Worm (Caenorhabditis elegans) whole organism, late embryonic: ENCODE data around the gene nspb-1.

Source experiments
- K02D7.2 ChIP-seq: sonication (generic microtip); optimal IDR thresholded peaks from 2 replicates; lab custom pipeline; 2017; ENCODE audit warnings: mild to moderate bottlenecking, missing genetic modification characterization, missing compliant biosample characterization
- hlh-13 ChIP-seq: fragments of 200-800 bp; sonication (Bioruptor generic); optimal IDR thresholded peaks from 2 replicates; lab custom pipeline; 2018; ENCODE audit warnings: mild to moderate bottlenecking, missing genetic modification characterization, missing compliant biosample characterization
- nhr-232 ChIP-seq: sonication (generic microtip); optimal IDR thresholded peaks from 2 replicates; lab custom pipeline; 2016; ENCODE audit warnings: missing genetic modification characterization, missing compliant biosample characterization
- pax-1 ChIP-seq: fragments of 150-350 bp; optimal IDR thresholded peaks from 2 replicates; lab custom pipeline; 2014; ENCODE audit warnings: missing biosample characterization, missing genetic modification characterization
- pqm-1 ChIP-seq: sonication (generic microtip); optimal IDR thresholded peaks from 2 replicates; lab custom pipeline; 2016; ENCODE audit warnings: missing genetic modification characterization, missing compliant biosample characterization
- unc-86 ChIP-seq: sonication (generic microtip); optimal IDR thresholded peaks from 2 replicates; lab custom pipeline; 2016; ENCODE audit warnings: missing genetic modification characterization, missing compliant biosample characterization

DNA sequence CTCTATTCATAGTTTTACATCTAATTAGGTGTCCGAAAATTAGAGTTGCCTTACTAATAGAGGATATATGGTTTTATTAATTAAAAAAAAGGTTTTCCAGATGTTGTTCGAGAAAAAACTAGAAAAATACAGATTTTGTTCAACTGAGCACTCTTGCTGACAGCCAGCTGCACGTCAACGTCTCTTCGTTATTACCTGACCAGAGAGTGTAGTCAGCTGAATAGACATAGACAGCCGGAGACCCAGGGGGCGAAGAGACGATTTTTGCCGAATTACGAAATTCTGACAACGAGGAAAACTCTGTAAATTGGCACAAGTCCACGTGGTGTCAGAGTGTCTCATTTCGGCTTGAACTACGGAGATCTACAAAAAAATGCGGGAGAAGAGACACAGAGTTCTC lies 27.7 kb upstream of the nspb-1 start:
- TF ChIP-seq hlh-13 (GFP tag; lab: Kevin White, UChicago) (no peak), pqm-1 (tag; lab: Kevin White, UChicago) (no peak), pax-1 (no peak), nhr-232 (no peak), unc-86 (tag; lab: Kevin White, UChicago) (no peak), K02D7.2 (tag; lab: Kevin White, UChicago) (no peak)
